Fruit fly (Drosophila melanogaster): ENCODE data around the gene CG6656.

DNA sequence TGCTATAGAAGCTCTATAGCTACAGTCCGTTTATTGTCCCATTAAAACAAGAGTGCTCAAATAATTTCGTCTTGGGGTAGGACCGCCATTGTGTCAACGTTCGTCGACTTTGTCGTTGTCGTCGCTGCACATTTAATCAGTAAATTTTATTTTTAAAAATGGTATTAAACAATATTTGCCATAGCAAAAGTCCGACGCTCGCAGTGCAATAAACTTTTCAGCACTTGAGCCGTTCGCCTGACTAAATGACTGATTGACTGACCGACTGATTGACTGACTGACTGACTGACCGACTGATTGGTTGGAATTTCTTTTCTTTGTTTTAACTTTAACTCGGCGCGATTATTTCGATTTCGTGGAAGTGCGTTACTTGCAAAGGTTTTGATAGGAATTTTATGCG is 14.9 kb downstream of the CG6656 start:
- TF ChIP-seq CG16779 (tag; optimal IDR thresholded peaks at IDR 0.05), result no peak
- no peak for TF ChIP-seq ss (GFP tag; optimal IDR thresholded peaks at IDR 0.05)
- no peak for TF ChIP-seq CG32006 (GFP tag; optimal IDR thresholded peaks at IDR 0.05)
- no peak for TF ChIP-seq acj6 (GFP tag; optimal IDR thresholded peaks at IDR 0.05)
- TF ChIP-seq CG1621 (tag; optimal IDR thresholded peaks at IDR 0.05), result no peak
- TF ChIP-seq Smox (GFP tag; optimal IDR thresholded peaks at IDR 0.05), result no peak
- no peak for TF ChIP-seq cyc (GFP tag; optimal IDR thresholded peaks at IDR 0.05)
- TF ChIP-seq CG11762 (GFP tag; optimal IDR thresholded peaks at IDR 0.05; ENCODE audit: insufficient read depth), result no peak
- no peak for TF ChIP-seq eg (GFP tag; IDR thresholded peaks at IDR 0.05)
- no peak for TF ChIP-seq CG6808 (GFP tag; optimal IDR thresholded peaks at IDR 0.05)
- no peak for TF ChIP-seq CG6792 (GFP tag; optimal IDR thresholded peaks at IDR 0.05)
